Fruit fly (Drosophila melanogaster): ENCODE results near the gene Ir7e.

Gene Ir7e

dm6 chrX:7909482-7909881 is 28.0 kb upstream of the Ir7e start (continued):
- TF ChIP-seq chif (GFP tag; optimal IDR thresholded peaks at IDR 0.05) (no peak), bab2 (GFP tag; optimal IDR thresholded peaks at IDR 0.05) (peak; percentile 13), CoRest (tag; optimal IDR thresholded peaks at IDR 0.05) (peak; percentile 29), CG2712 (tag; optimal IDR thresholded peaks at IDR 0.05) (peak; percentile 7), CG7786 (GFP tag; optimal IDR thresholded peaks at IDR 0.05) (peak; percentile 20), Hr51 (GFP tag; optimal IDR thresholded peaks at IDR 0.05) (no peak), Xrp1 (GFP tag; IDR thresholded peaks at IDR 0.05) (peak; percentile 56; the same call in 1 of the 2 replicates)

- TF ChIP-seq Dref (GFP tag; IDR thresholded peaks at IDR 0.05) (0 out of 2 replicates have a peak, but pooled peaks have one; percentile 1), HLH3B (GFP tag; IDR thresholded peaks at IDR 0.05) (no peak), CG42726 (GFP tag; IDR thresholded peaks at IDR 0.05; ENCODE audit: partially characterized antibody) (no peak), Adf1 (GFP tag; IDR thresholded peaks at IDR 0.05) (peak; percentile 5)
Observed at dm6 chrX:7909069-7909389, 27.6 kb upstream of the Ir7e start.

- TF ChIP-seq Taf1 (GFP tag; IDR thresholded peaks at IDR 0.05) (peak; percentile 89), pnt (GFP tag; optimal IDR thresholded peaks at IDR 0.05) (peak; percentile 73), CG30431 (GFP tag; optimal IDR thresholded peaks at IDR 0.05) (peak; percentile 82), CG17612 (GFP tag; IDR thresholded peaks at IDR 0.05) (peak; percentile 80), insv (GFP tag; optimal IDR thresholded peaks at IDR 0.05) (peak in 1 of 2 experiments; percentile 62), CG34224 (GFP tag; IDR thresholded peaks at IDR 0.05; ENCODE audit: partially characterized antibody) (peak; percentile 46; the same call in 1 of the 3 replicates), CG33213 (GFP tag; optimal IDR thresholded peaks at IDR 0.05) (peak; percentile 80), HLH54F (GFP tag; optimal IDR thresholded peaks at IDR 0.05) (peak; percentile 92), CG15479 (GFP tag; optimal IDR thresholded peaks at IDR 0.05) (peak; percentile 9), Rfx (GFP tag; IDR thresholded peaks at IDR 0.05) (peak; percentile 94), dimm (GFP tag; IDR thresholded peaks at IDR 0.05) (peak; percentile 70; the same call in 1 of the 2 replicates), run (tag; optimal IDR thresholded peaks at IDR 0.05) (peak; percentile 84), CG2889 (GFP tag; IDR thresholded peaks at IDR 0.05) (peak; percentile 85), CG6175 (GFP tag; IDR thresholded peaks at IDR 0.05) (peak; percentile 80), pzg (GFP tag; optimal IDR thresholded peaks at IDR 0.05) (peak; percentile 29), ham (GFP tag; IDR thresholded peaks at IDR 0.05) (peak; percentile 78), Jarid2 (GFP tag; optimal IDR thresholded peaks at IDR 0.05) (peak; percentile 74), zen2 (GFP tag; IDR thresholded peaks at IDR 0.05; ENCODE audit: partially characterized antibody) (no peak), cato (GFP tag; optimal IDR thresholded peaks at IDR 0.05; ENCODE audit: borderline replicate concordance) (peak; percentile 76), CG10274 (GFP tag; optimal IDR thresholded peaks at IDR 0.05) (peak; percentile 69), br (optimal IDR thresholded peaks at IDR 0.05) (no peak), h (optimal IDR thresholded peaks at IDR 0.05) (no peak), dm (GFP tag; optimal IDR thresholded peaks at IDR 0.05) (peak; percentile 74), sens (GFP tag) (peak; percentile 97), yki (optimal IDR thresholded peaks at IDR 0.05) (no peak), cas (GFP tag; IDR thresholded peaks at IDR 0.05) (peak; percentile 67; the same call in 1 of the 2 replicates), CG9817 (tag; optimal IDR thresholded peaks at IDR 0.05) (peak; percentile 91), CG17568 (GFP tag; optimal IDR thresholded peaks at IDR 0.05) (peak; percentile 80), peb (GFP tag; IDR thresholded peaks at IDR 0.05) (peak; percentile 78), knrl (GFP tag; IDR thresholded peaks at IDR 0.05; ENCODE audit: partially characterized antibody) (no peak), CG7786 (GFP tag; optimal IDR thresholded peaks at IDR 0.05) (peak; percentile 90), CG2875 (GFP tag; optimal IDR thresholded peaks at IDR 0.05) (peak; percentile 86), cg (GFP tag; optimal IDR thresholded peaks at IDR 0.05) (peak; percentile 94), NFAT (GFP tag; IDR thresholded peaks at IDR 0.05) (peak; percentile 83), toy (GFP tag; IDR thresholded peaks at IDR 0.05) (peak; percentile 78), ash1 (GFP tag; optimal IDR thresholded peaks at IDR 0.05) (no peak), NC2β (GFP tag; optimal IDR thresholded peaks at IDR 0.05) (peak; percentile 83)
Observed at dm6 chrX:7908239-7909068, 27.0 kb upstream of the Ir7e start, which contains the start of the genes dpr14 and spidey. TSS of gene dpr14 (minus strand) at chrX:7908286. TSS of gene spidey (plus strand) at chrX:7908931.
